Worm (Caenorhabditis elegans) whole organism, L1 larva: ENCODE measurements around the gene C17G10.1.

Experiments used
- C04F5.9 ChIP-seq: sonication (generic microtip); optimal IDR thresholded peaks from 2 replicates; lab custom pipeline; 2016; ENCODE audit warnings: missing genetic modification characterization, missing compliant biosample characterization
- Y116A8C.19 ChIP-seq: sonication (generic microtip); optimal IDR thresholded peaks from 2 replicates; lab custom pipeline; 2016; ENCODE audit warnings: missing compliant biosample characterization, missing genetic modification characterization, borderline replicate concordance
- ceh-90 ChIP-seq: sonication (generic microtip); optimal IDR thresholded peaks from 2 replicates; lab custom pipeline; 2016; ENCODE audit warnings: missing genetic modification characterization, missing compliant biosample characterization
- ces-1 ChIP-seq: fragments of 150-350 bp; optimal IDR thresholded peaks from 2 replicates; lab custom pipeline; 2014; ENCODE audit warnings: missing biosample characterization, missing genetic modification reagents, missing genetic modification characterization
- dpl-1 ChIP-seq, 3 experiments: fragments of 150-350 bp in 2 of 3; sonication (generic microtip) in 1 of 3; optimal IDR thresholded peaks; 2 replicates each; lab custom pipeline; 2014 to 2017; ENCODE audit warnings: missing biosample characterization in 3 of 3, missing genetic modification characterization in 3 of 3, missing genetic modification reagents in 3 of 3
- efl-1 ChIP-seq, 4 experiments: fragments of 150-350 bp; optimal IDR thresholded peaks in 3 of 4; peaks in 1 of 4; 1 replicate in 1 of 4; 2 replicates in 3 of 4; lab custom pipeline; 2014; ENCODE audit warnings: missing biosample characterization in 2 of 4, missing genetic modification characterization in 2 of 4, missing genetic modification reagents in 2 of 4
- egl-27 ChIP-seq, 2 experiments: fragments of 150-350 bp in 1 of 2; sonication (generic microtip); optimal IDR thresholded peaks; 3 replicates each; lab custom pipeline; 2017 to 2018; ENCODE audit warnings: missing biosample characterization in 2 of 2, missing genetic modification characterization in 2 of 2, missing genetic modification reagents in 2 of 2
- ets-5 ChIP-seq: fragments of 200-800 bp; sonication (Bioruptor generic); IDR thresholded peaks from 2 replicates; pipeline ENCODE4 v1.3.6; 2022; ENCODE audit warnings: missing genetic modification characterization, missing compliant biosample characterization
- fkh-4 ChIP-seq: sonication (generic microtip); optimal IDR thresholded peaks from 2 replicates; lab custom pipeline; 2016; ENCODE audit warnings: missing compliant biosample characterization, missing genetic modification characterization, borderline replicate concordance
- fkh-8 ChIP-seq: sonication (generic microtip); optimal IDR thresholded peaks from 2 replicates; lab custom pipeline; 2016; ENCODE audit warnings: mild to moderate bottlenecking, missing genetic modification characterization, missing compliant biosample characterization
- fos-1 ChIP-seq: fragments of 150-350 bp; optimal IDR thresholded peaks from 2 replicates; lab custom pipeline; 2014; ENCODE audit warnings: missing biosample characterization, missing genetic modification characterization
- hlh-17 ChIP-seq: fragments of 200-800 bp; sonication (Bioruptor generic); optimal IDR thresholded peaks from 2 replicates; lab custom pipeline; 2018; ENCODE audit warnings: missing genetic modification characterization, mild to moderate bottlenecking, missing compliant biosample characterization, moderate library complexity, borderline replicate concordance
- hlh-4 ChIP-seq: sonication (generic microtip); optimal IDR thresholded peaks from 2 replicates; lab custom pipeline; 2016; ENCODE audit warnings: mild to moderate bottlenecking, missing genetic modification characterization, missing compliant biosample characterization
- hpl-2 ChIP-seq: fragments of 150-350 bp; optimal IDR thresholded peaks from 2 replicates; lab custom pipeline; 2014; ENCODE audit warnings: missing biosample characterization, missing genetic modification reagents, missing genetic modification characterization
- irx-1 ChIP-seq: sonication (generic microtip); optimal IDR thresholded peaks from 2 replicates; lab custom pipeline; 2016; ENCODE audit warnings: missing genetic modification characterization, missing compliant biosample characterization
- jun-1 ChIP-seq: fragments of 150-350 bp; optimal IDR thresholded peaks from 2 replicates; lab custom pipeline; 2014; ENCODE audit warnings: missing biosample characterization, missing genetic modification reagents, missing genetic modification characterization
- lin-13 ChIP-seq: fragments of 150-350 bp; optimal IDR thresholded peaks from 2 replicates; lab custom pipeline; 2014; ENCODE audit warnings: missing biosample characterization, missing genetic modification reagents, missing genetic modification characterization
- lsy-2 ChIP-seq, 2 experiments: fragments of 150-350 bp; optimal IDR thresholded peaks; 2 replicates each; lab custom pipeline; 2014; ENCODE audit warnings: missing biosample characterization in 2 of 2, missing genetic modification characterization in 2 of 2
- mep-1 ChIP-seq: fragments of 150-350 bp; optimal IDR thresholded peaks from 2 replicates; lab custom pipeline; 2014; ENCODE audit warnings: missing biosample characterization, missing genetic modification characterization
- nhr-11 ChIP-seq: fragments of 150-350 bp; optimal IDR thresholded peaks from 2 replicates; lab custom pipeline; 2014; ENCODE audit warnings: missing biosample characterization, missing genetic modification characterization
- nhr-237 ChIP-seq: fragments of 150-350 bp; optimal IDR thresholded peaks from 2 replicates; lab custom pipeline; 2014; ENCODE audit warnings: missing biosample characterization, missing genetic modification characterization
- nhr-28 ChIP-seq: fragments of 150-350 bp; optimal IDR thresholded peaks from 2 replicates; lab custom pipeline; 2014; ENCODE audit warnings: missing biosample characterization, missing genetic modification characterization
- nhr-71 ChIP-seq: sonication (generic microtip); optimal IDR thresholded peaks from 2 replicates; lab custom pipeline; 2016; ENCODE audit warnings: mild to moderate bottlenecking, missing genetic modification characterization, moderate library complexity, missing compliant biosample characterization
- nhr-84 ChIP-seq: sonication (generic microtip); optimal IDR thresholded peaks from 2 replicates; lab custom pipeline; 2017; ENCODE audit warnings: missing biosample characterization, missing genetic modification characterization
- nhr-85 ChIP-seq: sonication (generic microtip); peaks from one replicate; lab custom pipeline; 2016; ENCODE audit warnings: missing genetic modification characterization, inconsistent platforms, missing compliant biosample characterization
- pag-3 ChIP-seq: sonication (generic microtip); optimal IDR thresholded peaks from 2 replicates; lab custom pipeline; 2017; ENCODE audit warnings: missing genetic modification characterization, mild to moderate bottlenecking, missing compliant biosample characterization, antibody characterized with exemption, borderline replicate concordance; ENCODE audit not compliant: insufficient read depth
- pax-3 ChIP-seq: fragments of 200-800 bp; sonication (Bioruptor generic); optimal IDR thresholded peaks from 2 replicates; lab custom pipeline; 2018; ENCODE audit warnings: mild to moderate bottlenecking, missing genetic modification characterization, moderate library complexity, missing compliant biosample characterization
- skn-1 ChIP-seq: fragments of 150-350 bp; optimal IDR thresholded peaks from 2 replicates; lab custom pipeline; 2014; ENCODE audit warnings: missing biosample characterization, missing genetic modification characterization
- snpc-4 ChIP-seq: fragments of 150-350 bp; optimal IDR thresholded peaks from 2 replicates; lab custom pipeline; 2014; ENCODE audit warnings: missing biosample characterization, missing genetic modification characterization
- sup-37 ChIP-seq: fragments of 200-800 bp; sonication (Bioruptor generic); optimal IDR thresholded peaks from 2 replicates; lab custom pipeline; 2018; ENCODE audit warnings: mild to moderate bottlenecking, missing genetic modification characterization, missing compliant biosample characterization
- tbx-2 ChIP-seq: sonication (generic microtip); optimal IDR thresholded peaks from 2 replicates; lab custom pipeline; 2016; ENCODE audit warnings: missing genetic modification characterization, missing compliant biosample characterization
- tlp-1 ChIP-seq: fragments of 150-350 bp; optimal IDR thresholded peaks from 2 replicates; lab custom pipeline; 2014; ENCODE audit warnings: missing biosample characterization, missing genetic modification characterization
- unc-130 ChIP-seq: fragments of 150-350 bp; optimal IDR thresholded peaks from 2 replicates; lab custom pipeline; 2017; ENCODE audit warnings: missing biosample characterization, missing genetic modification characterization, inconsistent platforms
- unc-30 ChIP-seq: sonication (generic microtip); optimal IDR thresholded peaks from 2 replicates; lab custom pipeline; 2017; ENCODE audit warnings: missing biosample characterization, missing genetic modification characterization
- unc-86 ChIP-seq: sonication (generic microtip); optimal IDR thresholded peaks from 2 replicates; lab custom pipeline; 2016; ENCODE audit warnings: missing genetic modification characterization, missing compliant biosample characterization
- unc-98 ChIP-seq: fragments of 200-800 bp; sonication (Bioruptor generic); IDR thresholded peaks from 2 replicates; pipeline ENCODE4 v1.3.6; 2022; ENCODE audit warnings: missing genetic modification characterization, missing compliant biosample characterization
- vab-15 ChIP-seq: sonication (generic microtip); optimal IDR thresholded peaks from 2 replicates; lab custom pipeline; 2017; ENCODE audit warnings: missing genotype, mild to moderate bottlenecking, missing genetic modification characterization, missing compliant biosample characterization
- zag-1 ChIP-seq: fragments of 150-350 bp; optimal IDR thresholded peaks from 2 replicates; lab custom pipeline; 2014; ENCODE audit warnings: missing biosample characterization, missing genetic modification characterization
- zip-4 ChIP-seq: fragments of 200-800 bp; sonication (Bioruptor generic); optimal IDR thresholded peaks from 2 replicates; lab custom pipeline; 2018; ENCODE audit warnings: mild to moderate bottlenecking, missing genetic modification characterization, moderate library complexity, missing compliant biosample characterization
- ztf-4 ChIP-seq: fragments of 150-350 bp; optimal IDR thresholded peaks from 2 replicates; lab custom pipeline; 2014; ENCODE audit warnings: missing biosample characterization, missing genetic modification characterization

The C17G10.1 gene

DNA sequence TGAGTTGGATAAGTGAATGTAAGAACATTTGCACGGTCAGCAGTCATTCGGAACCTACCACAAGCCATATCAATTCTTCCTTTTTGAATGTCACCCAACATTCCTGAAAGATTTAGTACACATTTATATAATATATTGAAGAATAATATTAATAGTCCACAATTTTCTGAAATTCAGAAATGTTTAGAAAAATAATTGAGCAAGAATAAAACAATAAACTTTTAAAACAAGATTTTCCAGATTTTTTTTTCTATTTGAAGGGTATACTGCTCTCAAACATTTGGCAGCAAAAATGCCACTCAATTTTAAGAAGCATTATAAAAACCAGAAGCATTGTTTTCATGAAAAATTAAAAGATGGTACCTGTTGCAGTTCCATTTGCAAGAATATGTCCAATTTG lies 40.5 kb downstream of the C17G10.1 start, which contains the start of gene F59E12.8:
F59E12.8 (minus strand) TSS at position 101 of the 400 bp plus-strand sequence.
- TF ChIP-seq tlp-1 (tag; lab: Kevin White, UChicago) (no peak), hlh-4 (tag; lab: Kevin White, UChicago) (no peak), egl-27 (tag; optimal IDR thresholded peaks at IDR 0.05; lab: Kevin White, UChicago) (no peak), zag-1 (tag; lab: Kevin White, UChicago) (no peak), efl-1 (optimal IDR thresholded peaks at IDR 0.05; lab: Kevin White, UChicago) (no peak), efl-1 (GFP tag; optimal IDR thresholded peaks at IDR 0.05 in 1 of 2; lab: Kevin White, UChicago) (no peak), unc-98 (no peak), jun-1 (no peak)
- TF ChIP-seq, all 84 proteins: peak for 0

ce11 chrII:5638059-5638458 lies 41.7 kb downstream of the C17G10.1 start, which contains the start of gene F59E12.3:
TSS of gene F59E12.3 (plus strand) at chrII:5638359.
- TF ChIP-seq hpl-2 (GFP tag; lab: Kevin White, UChicago) (no peak), Y116A8C.19 (no peak), nhr-85 (tag; lab: Kevin White, UChicago) (peak; percentile 42), nhr-84 (tag; lab: Kevin White, UChicago) (no peak)

- TF ChIP-seq vab-15 (no peak), lsy-2 (tag; optimal IDR thresholded peaks at IDR 0.05; lab: Kevin White, UChicago) (no peak), tbx-2 (tag; lab: Kevin White, UChicago) (no peak), fkh-4 (tag; lab: Kevin White, UChicago) (no peak), nhr-71 (tag; lab: Kevin White, UChicago) (no peak), snpc-4 (no peak), unc-130 (tag; lab: Kevin White, UChicago) (no peak), fos-1 (tag; lab: Kevin White, UChicago) (no peak), ces-1 (GFP tag; lab: Kevin White, UChicago) (no peak), nhr-11 (tag; lab: Kevin White, UChicago) (no peak), mep-1 (tag; lab: Kevin White, UChicago) (no peak), nhr-28 (tag; lab: Kevin White, UChicago) (no peak), unc-98 (no peak), C04F5.9 (tag; lab: Kevin White, UChicago) (no peak), irx-1 (no peak), ceh-90 (tag; lab: Kevin White, UChicago) (no peak), pag-3 (tag; lab: Kevin White, UChicago) (no peak), egl-27 (tag; optimal IDR thresholded peaks at IDR 0.05; lab: Kevin White, UChicago) (no peak), skn-1 (tag; lab: Kevin White, UChicago) (no peak), sup-37 (GFP tag; lab: Kevin White, UChicago) (no peak)
Measured at ce11 chrII:5640362-5641079, 44.2 kb downstream of the C17G10.1 start.

DNA sequence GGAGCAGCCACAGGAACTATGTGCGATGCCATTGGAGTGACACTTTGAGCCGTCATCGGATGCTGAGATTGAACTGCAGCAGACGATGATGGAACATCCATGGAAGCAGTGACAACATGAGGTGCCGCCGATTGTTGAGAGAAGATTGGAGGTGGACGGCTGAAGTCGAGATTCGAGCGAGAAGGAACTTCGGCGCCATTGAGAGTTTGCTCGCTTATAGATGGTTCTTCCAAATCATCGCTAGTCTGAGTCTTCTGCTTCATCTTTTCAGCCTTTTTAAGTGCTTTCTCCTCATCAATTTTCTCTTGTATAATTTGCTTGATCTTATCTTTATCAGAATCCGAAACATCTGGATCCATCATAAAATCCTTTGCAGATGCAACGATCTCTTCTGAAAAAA lies 45.8 kb downstream of the C17G10.1 start:
- no peak for TF ChIP-seq pax-3 (tag; lab: Kevin White, UChicago)
- no peak for TF ChIP-seq ets-5 (GFP tag; lab: Robert Waterston, UW)
- no peak for TF ChIP-seq jun-1
- no peak for TF ChIP-seq sup-37 (GFP tag; lab: Kevin White, UChicago)
- no peak for TF ChIP-seq unc-86
- no peak for TF ChIP-seq dpl-1 (GFP tag; optimal IDR thresholded peaks at IDR 0.05; lab: Kevin White, UChicago)
- TF ChIP-seq ceh-90 (tag; lab: Kevin White, UChicago), result no peak
- no peak for TF ChIP-seq zip-4 (GFP tag; lab: Kevin White, UChicago)
- no peak for TF ChIP-seq lsy-2 (tag; optimal IDR thresholded peaks at IDR 0.05; lab: Kevin White, UChicago)
- TF ChIP-seq hlh-17 (GFP tag; lab: Kevin White, UChicago), result no peak
- TF ChIP-seq hpl-2 (GFP tag; lab: Kevin White, UChicago), result no peak
- no peak for TF ChIP-seq Y116A8C.19
- TF ChIP-seq lin-13 (GFP tag; lab: Kevin White, UChicago), result no peak
- no peak for TF ChIP-seq efl-1 (optimal IDR thresholded peaks at IDR 0.05; lab: Kevin White, UChicago)
- no peak for TF ChIP-seq efl-1 (GFP tag; optimal IDR thresholded peaks at IDR 0.05 in 1 of 2; lab: Kevin White, UChicago)
- TF ChIP-seq nhr-237 (tag; lab: Kevin White, UChicago), result no peak
- no peak for TF ChIP-seq ztf-4 (tag; lab: Kevin White, UChicago)
- no peak for TF ChIP-seq unc-30 (tag; lab: Kevin White, UChicago)
- TF ChIP-seq fkh-4 (tag; lab: Kevin White, UChicago), result no peak
- no peak for TF ChIP-seq fkh-8 (tag; lab: Kevin White, UChicago)
- TF ChIP-seq snpc-4, result no peak
